Fruit fly (Drosophila melanogaster) whole organism: ENCODE results near the gene WASp.

Source experiments
- CG8478 ChIP-seq: fragments of >200 bp; optimal IDR thresholded peaks from 2 replicates; lab custom pipeline; 2018; ENCODE audit warnings: inconsistent platforms
- Dll ChIP-seq: fragments of >200 bp; optimal IDR thresholded peaks from 2 replicates; lab custom pipeline; 2017
- EcR ChIP-seq, 2 experiments: fragments of >200 bp; optimal IDR thresholded peaks; 2 replicates each; lab custom pipeline; 2017; ENCODE audit warnings: missing biosample characterization in 2 of 2, missing genetic modification characterization in 2 of 2, missing genetic modification reagents in 2 of 2
- pan ChIP-seq: fragments of >200 bp; optimal IDR thresholded peaks from 2 replicates; lab custom pipeline; 2017
- psq ChIP-seq: fragments of >200 bp; optimal IDR thresholded peaks from 2 replicates; lab custom pipeline; 2017
- usp ChIP-seq: fragments of >200 bp; optimal IDR thresholded peaks from 2 replicates; lab custom pipeline; 2017; ENCODE audit warnings: missing biosample characterization, missing genetic modification characterization, mixed read lengths

WASp gene

dm6 chr3R:28856140-28856539, 24.3 kb upstream of the WASp start:
- TF ChIP-seq pan (lab: Kevin White, UChicago) (no peak), Dll (lab: Kevin White, UChicago) (no peak), CG8478 (lab: Kevin White, UChicago) (no peak), psq (no peak), usp (GFP tag; lab: Kevin White, UChicago) (no peak), EcR (GFP tag; optimal IDR thresholded peaks at IDR 0.05; lab: Kevin White, UChicago) (no peak)

- TF ChIP-seq Dll (lab: Kevin White, UChicago) (no peak), usp (GFP tag; lab: Kevin White, UChicago) (no peak), psq (no peak), EcR (GFP tag; optimal IDR thresholded peaks at IDR 0.05; lab: Kevin White, UChicago) (no peak), pan (lab: Kevin White, UChicago) (no peak), CG8478 (lab: Kevin White, UChicago) (no peak)
Measured at dm6 chr3R:28851966-28852377, 20.1 kb upstream of the WASp start.

dm6 chr3R:28851530-28851929, 19.7 kb upstream of the WASp start:
- TF ChIP-seq CG8478 (lab: Kevin White, UChicago) (no peak), EcR (GFP tag; optimal IDR thresholded peaks at IDR 0.05; lab: Kevin White, UChicago) (no peak), psq (no peak), Dll (lab: Kevin White, UChicago) (no peak), usp (GFP tag; lab: Kevin White, UChicago) (no peak), pan (lab: Kevin White, UChicago) (no peak)

DNA sequence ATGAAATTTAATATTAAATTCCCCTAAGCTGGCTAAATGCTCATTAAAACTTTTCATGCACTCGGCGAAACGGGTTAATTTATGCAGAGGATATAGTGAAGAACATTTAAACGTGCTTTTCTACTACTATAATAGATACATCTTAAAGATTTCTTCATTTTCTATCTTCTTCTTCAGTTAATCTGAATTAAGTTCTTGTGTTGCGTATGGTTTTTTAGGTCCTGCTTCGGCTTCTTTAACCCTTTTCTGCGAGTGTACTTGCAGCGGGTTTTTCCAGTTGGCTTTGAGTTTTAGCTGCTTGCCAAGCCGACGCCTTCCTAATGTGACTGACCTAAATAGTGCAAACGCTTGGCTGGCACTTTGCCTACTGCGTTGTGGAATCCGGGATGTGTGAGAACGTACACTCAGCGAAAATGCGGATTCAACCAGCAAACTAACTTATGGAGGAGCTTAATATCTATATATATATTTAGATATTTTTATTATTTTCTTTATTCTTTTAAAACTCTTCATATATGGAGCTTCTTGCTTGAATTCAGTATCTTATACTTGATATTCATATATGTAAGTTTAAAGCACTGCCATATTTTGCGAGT, 18.9 kb upstream of the WASp start:
- TF ChIP-seq EcR (GFP tag; optimal IDR thresholded peaks at IDR 0.05; lab: Kevin White, UChicago) (no peak), Dll (lab: Kevin White, UChicago) (no peak), CG8478 (lab: Kevin White, UChicago) (no peak), usp (GFP tag; lab: Kevin White, UChicago) (no peak), pan (lab: Kevin White, UChicago) (no peak), psq (no peak)

DNA sequence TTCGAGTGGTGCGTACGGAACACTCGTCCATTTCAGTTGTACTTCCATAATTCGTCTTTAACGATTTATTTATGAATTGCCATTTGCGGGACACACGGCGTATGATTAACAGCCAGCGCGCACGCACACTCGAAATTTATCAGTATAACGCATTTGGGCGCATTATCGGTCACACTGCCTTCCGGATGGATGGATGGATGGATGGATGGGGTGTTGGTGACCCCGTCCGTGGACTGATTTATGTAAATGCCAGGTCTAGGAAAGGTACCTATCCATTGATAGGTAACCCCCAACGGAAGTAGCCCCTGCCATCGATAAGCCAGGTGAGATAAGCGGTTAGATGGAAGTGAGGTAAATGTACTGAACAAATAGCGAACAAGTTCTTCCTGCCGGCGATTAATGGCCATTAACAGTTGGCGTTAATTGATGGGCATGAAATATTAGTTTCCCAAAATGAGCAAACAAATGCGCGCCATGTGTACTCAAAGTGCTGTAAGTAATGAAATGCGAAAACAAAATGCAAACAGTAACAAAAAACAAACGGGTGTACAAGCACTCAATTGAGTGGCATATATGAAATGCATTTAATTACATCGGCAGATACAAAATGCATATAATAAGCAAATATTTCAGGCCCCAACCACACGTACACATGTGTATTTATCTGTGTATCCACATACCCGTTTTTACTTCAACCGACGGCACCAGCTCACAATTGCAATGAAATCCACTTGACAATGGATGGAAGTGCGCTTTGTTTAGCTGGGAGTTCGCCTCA, 17.1 kb upstream of the WASp start:
- TF ChIP-seq CG8478 (lab: Kevin White, UChicago) (no peak), Dll (lab: Kevin White, UChicago) (no peak), EcR (GFP tag; optimal IDR thresholded peaks at IDR 0.05; lab: Kevin White, UChicago) (no peak), psq (no peak), usp (GFP tag; lab: Kevin White, UChicago) (no peak), pan (lab: Kevin White, UChicago) (no peak)

- TF ChIP-seq EcR (GFP tag; optimal IDR thresholded peaks at IDR 0.05; lab: Kevin White, UChicago) (no peak), pan (lab: Kevin White, UChicago) (peak; percentile 31), Dll (lab: Kevin White, UChicago) (no peak), psq (no peak)
Measured at dm6 chr3R:28847547-28848316, 15.9 kb upstream of the WASp start.

DNA sequence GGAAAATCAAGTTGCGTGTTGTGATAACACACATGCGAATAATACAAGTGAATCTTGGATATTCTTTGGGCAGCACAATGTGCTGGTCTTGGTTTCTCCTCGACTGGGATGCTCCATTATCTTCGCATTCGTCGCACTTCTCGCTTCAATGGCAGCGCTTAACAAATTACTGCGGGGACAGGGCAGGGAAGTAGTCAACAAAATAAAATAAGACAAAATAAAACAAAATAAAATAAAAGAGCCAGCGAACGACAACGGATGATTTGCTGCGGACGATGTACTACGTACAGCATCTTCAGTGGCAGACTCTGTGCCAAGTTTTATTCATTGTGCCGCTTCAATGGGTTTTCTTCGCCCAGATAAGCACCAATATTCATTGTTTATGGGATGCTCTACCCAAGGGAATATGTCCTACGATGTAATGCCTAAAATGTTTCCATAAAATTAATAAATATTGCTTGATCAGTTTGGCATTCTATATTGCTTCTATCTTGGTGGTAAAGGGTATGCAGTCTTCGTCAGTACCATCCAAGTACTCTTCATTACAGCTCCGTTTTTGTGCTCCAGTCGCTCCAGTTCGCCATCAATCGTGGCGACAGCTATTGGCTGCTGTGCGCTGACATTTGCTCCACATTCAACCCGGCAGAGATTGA, 15.2 kb upstream of the WASp start:
- TF ChIP-seq usp (GFP tag; lab: Kevin White, UChicago) (no peak), pan (lab: Kevin White, UChicago) (peak; percentile 48), Dll (lab: Kevin White, UChicago) (no peak), psq (no peak), CG8478 (lab: Kevin White, UChicago) (no peak), EcR (GFP tag; optimal IDR thresholded peaks at IDR 0.05; lab: Kevin White, UChicago) (peak in 1 of 2 experiments; percentile 22)

DNA sequence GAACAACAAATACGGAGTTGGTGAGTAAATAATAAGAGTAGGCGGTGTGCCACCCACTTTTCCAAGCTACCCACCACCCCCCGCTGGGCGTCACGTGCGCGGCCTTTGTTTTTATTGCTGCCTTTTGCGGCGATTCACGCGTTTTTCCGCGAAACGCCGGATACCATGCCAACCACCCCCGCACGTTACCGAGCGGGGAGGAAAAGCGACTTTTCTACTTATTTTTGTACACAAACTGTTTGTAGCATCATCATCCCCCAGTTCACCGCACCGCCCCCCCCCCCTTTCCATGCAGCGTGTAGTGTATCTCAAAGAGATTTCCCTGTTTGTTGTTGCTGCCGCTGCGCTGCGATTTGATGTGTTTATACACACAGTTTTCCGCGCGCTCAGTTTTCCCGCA, 14.2 kb upstream of the WASp start:
- TF ChIP-seq usp (GFP tag; lab: Kevin White, UChicago) = no peak
- no peak for TF ChIP-seq pan (lab: Kevin White, UChicago)
- TF ChIP-seq CG8478 (lab: Kevin White, UChicago) = no peak
- no peak for TF ChIP-seq Dll (lab: Kevin White, UChicago)
- no peak for TF ChIP-seq psq
- no peak for TF ChIP-seq EcR (GFP tag; optimal IDR thresholded peaks at IDR 0.05; lab: Kevin White, UChicago)

DNA sequence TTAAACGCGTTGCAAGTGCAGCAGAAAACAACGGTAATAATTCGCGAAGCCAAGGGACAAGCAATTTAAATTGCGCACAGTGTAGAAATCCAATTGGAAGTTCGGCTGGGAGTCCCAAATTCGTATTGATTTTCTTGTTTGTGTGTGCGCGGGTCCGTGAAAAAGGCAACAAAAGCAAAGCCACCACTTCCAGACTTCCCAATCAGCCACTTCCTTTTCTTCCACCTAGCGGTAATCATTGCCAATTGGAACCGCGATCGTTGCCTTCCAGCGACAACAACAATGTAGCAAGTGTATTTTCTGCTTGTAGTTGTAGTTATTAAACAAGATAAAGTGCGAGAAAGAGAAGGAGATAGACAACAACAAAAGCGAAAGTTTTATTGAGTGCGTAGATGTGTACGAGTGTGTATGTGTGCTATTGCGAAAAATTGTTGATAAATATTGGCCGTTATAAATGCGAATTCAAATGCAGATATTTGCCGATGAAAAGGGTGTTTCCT, 13.6 kb upstream of the WASp start:
- no peak for TF ChIP-seq psq
- TF ChIP-seq EcR (GFP tag; optimal IDR thresholded peaks at IDR 0.05; lab: Kevin White, UChicago) = no peak
- no peak for TF ChIP-seq pan (lab: Kevin White, UChicago)
- TF ChIP-seq Dll (lab: Kevin White, UChicago) = no peak
- no peak for TF ChIP-seq CG8478 (lab: Kevin White, UChicago)
- no peak for TF ChIP-seq usp (GFP tag; lab: Kevin White, UChicago)

DNA sequence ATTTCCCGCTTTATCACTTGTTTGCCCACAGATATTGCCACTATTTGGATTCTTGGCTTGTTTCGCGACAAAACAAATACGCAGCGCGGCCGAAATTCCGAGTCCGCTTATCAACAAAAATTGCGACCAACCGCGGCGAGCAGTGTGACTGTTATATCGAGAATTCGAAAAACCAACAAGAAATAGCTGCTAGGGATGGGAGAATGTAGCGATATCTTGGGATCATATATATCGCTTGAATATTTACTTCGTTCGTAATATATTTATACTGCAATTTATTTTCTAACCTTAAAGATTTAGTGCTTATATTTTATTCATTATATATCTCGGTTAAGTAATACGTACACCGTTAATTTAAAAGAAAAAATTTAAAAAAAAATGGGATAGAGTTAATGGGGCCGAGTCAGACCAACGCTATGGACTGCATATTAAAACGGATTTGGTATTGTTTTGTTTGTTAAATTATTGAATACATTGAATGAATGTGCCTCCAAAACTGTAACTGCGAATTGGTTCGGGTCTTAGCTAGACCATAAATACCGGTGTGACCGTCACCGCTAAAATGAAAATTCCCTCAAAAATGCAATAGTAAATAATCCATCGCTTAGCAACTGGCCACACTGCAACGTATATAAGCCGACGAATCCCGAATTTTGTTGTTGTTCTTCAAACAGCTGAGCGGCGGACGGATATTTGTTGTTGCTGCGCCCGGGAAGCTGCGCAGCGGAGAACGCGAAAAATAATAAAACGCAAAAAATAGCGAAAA, 13.0 kb upstream of the WASp start, which contains the start of the genes Apc and spg:
Apc (minus strand) TSS at position 138 of the 766 bp plus-strand sequence.
spg (plus strand) TSS at position 660 of the 766 bp plus-strand sequence.
- TF ChIP-seq usp (GFP tag; lab: Kevin White, UChicago) (no peak), psq (no peak), EcR (GFP tag; optimal IDR thresholded peaks at IDR 0.05; lab: Kevin White, UChicago) (no peak), Dll (lab: Kevin White, UChicago) (no peak), pan (lab: Kevin White, UChicago) (no peak), CG8478 (lab: Kevin White, UChicago) (no peak)
